Fruit fly (Drosophila melanogaster): ENCODE measurements around the gene CG2604.

The CG2604 gene

dm6 chr3R:5257147-5257487 is 34.0 kb upstream of the CG2604 start:
- TF ChIP-seq unc-4 (GFP tag; IDR thresholded peaks at IDR 0.05; ENCODE audit: partially characterized antibody) (peak; percentile 11; the same call in 1 of the 2 replicates), hbn (GFP tag; IDR thresholded peaks at IDR 0.05; ENCODE audit: partially characterized antibody) (no peak), Trl (optimal IDR thresholded peaks at IDR 0.05) (peak in 1 of 2 experiments; percentile 18), Trl (GFP tag; optimal IDR thresholded peaks at IDR 0.05) (no peak), CG10979 (tag; optimal IDR thresholded peaks at IDR 0.05) (no peak), Hr51 (GFP tag; optimal IDR thresholded peaks at IDR 0.05) (no peak), mld (GFP tag; IDR thresholded peaks at IDR 0.05; ENCODE audit: partially characterized antibody) (no peak), ERR (GFP tag; optimal IDR thresholded peaks at IDR 0.05) (peak; percentile 11), cg (GFP tag; optimal IDR thresholded peaks at IDR 0.05) (peak; percentile 83), MESR4 (GFP tag; optimal IDR thresholded peaks at IDR 0.05) (peak; percentile 69), sqz (GFP tag; optimal IDR thresholded peaks at IDR 0.05) (peak; percentile 50), CG4617 (GFP tag; optimal IDR thresholded peaks at IDR 0.05; ENCODE audit: borderline replicate concordance) (peak; percentile 20)

DNA sequence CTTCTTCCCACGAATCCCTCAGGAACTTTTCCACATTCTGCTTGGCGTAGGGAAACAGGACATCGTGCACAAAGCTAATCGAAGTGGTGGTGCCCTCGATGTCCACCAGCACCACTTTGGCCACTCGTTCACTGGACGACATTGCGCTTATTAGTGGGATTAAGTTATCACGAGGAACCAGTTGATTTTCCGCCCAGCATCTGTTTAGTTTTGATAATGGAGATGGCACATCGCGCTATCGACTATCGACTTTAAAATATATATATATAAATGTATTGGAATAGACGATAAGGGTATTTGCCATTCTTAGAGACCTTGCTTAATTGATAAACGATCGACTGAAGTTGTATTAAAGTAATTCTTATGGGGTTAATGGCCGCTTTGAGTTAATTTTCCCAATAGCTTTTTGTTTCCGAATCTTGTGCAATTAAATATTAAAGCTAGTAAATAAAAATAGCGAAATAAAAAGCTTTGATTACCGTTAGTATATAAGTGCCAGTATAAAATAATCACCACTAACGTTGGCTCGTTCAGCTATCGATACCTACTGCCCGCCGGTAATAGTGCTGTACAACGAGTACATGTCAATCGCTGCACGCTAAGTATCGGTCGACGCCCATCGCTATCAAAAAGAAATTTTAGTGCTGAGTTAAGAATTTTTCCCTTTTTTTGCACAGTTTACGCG is 33.4 kb upstream of the CG2604 start, which contains the start of the genes Enoph and Hph:
Gene Enoph (minus strand): TSS at position 220 of the 685 bp plus-strand sequence.
Gene Hph (plus strand): TSS at position 576 of the 685 bp plus-strand sequence.
- TF ChIP-seq CG11456 (GFP tag; IDR thresholded peaks at IDR 0.05) (peak; percentile 63; the same call in 1 of the 3 replicates), vvl (GFP tag; IDR thresholded peaks at IDR 0.05) (0 out of 2 replicates have a peak, but pooled peaks have one; percentile 44), fu2 (GFP tag; optimal IDR thresholded peaks at IDR 0.05) (peak; percentile 51), toy (GFP tag; IDR thresholded peaks at IDR 0.05) (no peak), run (tag; optimal IDR thresholded peaks at IDR 0.05) (no peak), pan (optimal IDR thresholded peaks at IDR 0.05) (no peak), pan (GFP tag; optimal IDR thresholded peaks at IDR 0.05 in 1 of 2, IDR thresholded peaks at IDR 0.05 in 1 of 2) (peak in 1 of 2 experiments; percentile 42), eve (GFP tag; optimal IDR thresholded peaks at IDR 0.05) (no peak), Sry-δ (GFP tag; optimal IDR thresholded peaks at IDR 0.05) (peak; percentile 97), CG17328 (GFP tag; IDR thresholded peaks at IDR 0.05) (0 out of 2 replicates have a peak, but pooled peaks have one; percentile 30), Hey (tag; optimal IDR thresholded peaks at IDR 0.05) (no peak), bigmax (GFP tag; optimal IDR thresholded peaks at IDR 0.05) (no peak), mld (GFP tag; IDR thresholded peaks at IDR 0.05; ENCODE audit: partially characterized antibody) (peak; percentile 48; the same call in 1 of the 3 replicates), CG14860 (GFP tag; IDR thresholded peaks at IDR 0.05; ENCODE audit: partially characterized antibody) (peak; percentile 75; the same call in 2 of the 3 replicates), CG1024 (GFP tag; IDR thresholded peaks at IDR 0.05) (peak; percentile 23; the same call in 1 of the 2 replicates), CG8478 (optimal IDR thresholded peaks at IDR 0.05) (no peak), pzg (GFP tag; optimal IDR thresholded peaks at IDR 0.05) (peak; percentile 67), schlank (tag; optimal IDR thresholded peaks at IDR 0.05) (no peak), B-H1 (GFP tag; IDR thresholded peaks at IDR 0.05) (no peak), cad (GFP tag; optimal IDR thresholded peaks at IDR 0.05) (no peak), CG12104 (GFP tag; optimal IDR thresholded peaks at IDR 0.05) (peak; percentile 57), gsb-n (tag; optimal IDR thresholded peaks at IDR 0.05) (peak; percentile 44), ind (GFP tag; optimal IDR thresholded peaks at IDR 0.05) (peak; percentile 69), CG3407 (GFP tag; optimal IDR thresholded peaks at IDR 0.05) (peak; percentile 33), Bteb2 (GFP tag; optimal IDR thresholded peaks at IDR 0.05) (peak; percentile 20), sna (GFP tag; IDR thresholded peaks at IDR 0.05; ENCODE audit: partially characterized antibody) (peak; percentile 57; the same call in 1 of the 2 replicates), Ets65A (GFP tag) (peak; percentile 95), CG17829 (tag; optimal IDR thresholded peaks at IDR 0.05) (peak; percentile 75), sr (GFP tag; IDR thresholded peaks at IDR 0.05) (no peak), klu (GFP tag; IDR thresholded peaks at IDR 0.05) (peak; percentile 59), chn (GFP tag; optimal IDR thresholded peaks at IDR 0.05) (peak; percentile 11), chinmo (GFP tag; IDR thresholded peaks at IDR 0.05; ENCODE audit: partially characterized antibody) (peak; percentile 84; the same call in 2 of the 4 replicates), HLH3B (GFP tag; IDR thresholded peaks at IDR 0.05) (peak; percentile 48; the same call in 1 of the 2 replicates), CkIIα-i1 (GFP tag; IDR thresholded peaks at IDR 0.05) (no peak), insv (GFP tag; optimal IDR thresholded peaks at IDR 0.05) (peak in 1 of 2 experiments; percentile 30), CG15011 (GFP tag; optimal IDR thresholded peaks at IDR 0.05) (no peak), CHES-1-like (GFP tag; optimal IDR thresholded peaks at IDR 0.05) (peak; percentile 68), CG31365 (tag; optimal IDR thresholded peaks at IDR 0.05) (no peak)
